Fruit fly (Drosophila melanogaster) Kc167 (cell line): Measurements from ENCODE around the gene MESR6.

Experiments used
- Myc ChIP-seq: fragments of >200 bp; optimal IDR thresholded peaks from 2 replicates; lab custom pipeline; 2017; ENCODE audit warnings: missing external identifiers
- Sin3A ChIP-seq: fragments of >200 bp; optimal IDR thresholded peaks from 2 replicates; lab custom pipeline; 2018; ENCODE audit warnings: missing external identifiers
- h ChIP-seq: fragments of >200 bp; optimal IDR thresholded peaks from 3 replicates; lab custom pipeline; 2018; ENCODE audit warnings: missing external identifiers
- insv ChIP-seq: fragments of >200 bp; optimal IDR thresholded peaks from 3 replicates; lab custom pipeline; 2018; ENCODE audit warnings: missing external identifiers
- psq ChIP-seq: fragments of >200 bp; optimal IDR thresholded peaks from 2 replicates; lab custom pipeline; 2017; ENCODE audit warnings: missing external identifiers
- ttk ChIP-seq: sonication (Bioruptor generic); optimal IDR thresholded peaks from 2 replicates; lab custom pipeline; 2017; ENCODE audit warnings: missing external identifiers

MESR6 gene

DNA sequence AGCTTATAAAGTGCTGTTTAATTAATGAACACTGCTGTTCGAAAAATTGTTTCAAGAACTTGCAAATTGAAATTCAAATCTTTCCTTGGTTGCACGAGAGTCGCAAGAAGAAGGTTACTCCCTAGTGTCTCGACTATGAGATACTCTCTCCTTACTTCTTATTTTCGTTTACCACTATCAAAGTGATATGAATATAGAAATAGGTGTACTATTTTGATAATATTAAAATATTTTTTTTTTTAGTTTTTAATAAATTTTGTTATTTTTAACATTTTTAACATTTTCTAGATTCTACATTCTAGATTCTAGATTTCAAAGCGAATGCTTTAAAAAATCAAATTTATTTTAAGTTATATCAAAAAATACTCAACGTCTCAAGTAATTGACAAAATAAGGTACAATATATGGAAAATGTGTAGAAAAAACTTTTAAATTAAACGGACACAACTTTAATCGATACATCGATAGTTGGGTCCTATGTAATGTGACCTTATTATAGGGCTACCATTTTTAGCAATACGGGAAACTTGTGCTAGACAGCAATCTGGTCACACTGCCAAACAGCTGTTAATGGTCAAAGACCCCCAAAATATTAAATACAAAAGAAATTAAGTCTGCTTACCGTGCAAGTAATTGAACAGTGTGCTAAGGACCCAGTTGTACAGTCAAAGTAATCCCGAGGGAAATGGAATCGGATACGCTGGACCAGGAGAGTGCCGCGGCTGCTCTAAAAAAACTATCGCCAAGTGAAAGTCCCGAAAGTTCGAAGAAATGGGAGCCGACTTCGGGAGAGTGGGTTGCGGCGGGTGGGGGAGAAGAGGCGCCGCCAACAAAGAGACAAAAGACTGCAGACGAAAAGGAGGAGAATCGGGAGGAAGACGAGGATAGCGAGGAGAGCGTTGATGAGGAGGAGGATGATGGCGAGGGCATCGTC is at the start of gene MESR6:
MESR6 (plus strand) TSS at position 546 of the 934 bp plus-strand sequence.
- TF ChIP-seq h (lab: Kevin White, UChicago) (no peak), Myc (lab: Kevin White, UChicago) (no peak), ttk (lab: Kevin White, UChicago) (no peak), Sin3A (no peak), insv (lab: Kevin White, UChicago) (no peak), psq (lab: Kevin White, UChicago) (no peak)

DNA sequence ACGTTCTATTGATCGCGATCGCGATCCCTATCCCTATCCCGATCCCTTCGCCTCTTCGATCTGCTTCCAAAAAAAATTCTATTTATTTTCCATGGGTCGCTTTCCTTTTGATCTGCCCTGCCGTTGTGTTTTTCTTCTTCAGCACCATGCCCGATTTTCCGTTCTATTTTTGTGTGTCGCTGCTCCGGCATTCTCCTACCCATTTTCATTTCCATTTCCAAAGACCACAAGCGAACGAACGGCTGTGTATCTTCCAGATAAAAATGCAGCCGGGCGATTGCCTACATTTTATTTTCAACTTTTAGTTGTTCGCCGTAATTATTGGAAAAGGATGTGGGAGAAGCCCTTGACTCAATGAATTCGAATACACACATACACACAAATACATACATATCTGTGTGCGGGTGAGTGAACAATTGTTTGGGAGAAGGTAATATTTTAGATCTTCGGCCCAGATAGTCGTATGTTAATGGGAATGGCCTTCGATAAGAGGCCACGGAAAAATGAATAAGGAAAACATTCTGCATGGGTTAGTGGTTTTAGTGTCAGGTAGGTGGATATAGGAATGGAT is 48.9 kb upstream of the MESR6 start:
- TF ChIP-seq psq (lab: Kevin White, UChicago) (no peak), ttk (lab: Kevin White, UChicago) (no peak), Myc (lab: Kevin White, UChicago) (no peak), h (lab: Kevin White, UChicago) (no peak), insv (lab: Kevin White, UChicago) (no peak), Sin3A (no peak)

DNA sequence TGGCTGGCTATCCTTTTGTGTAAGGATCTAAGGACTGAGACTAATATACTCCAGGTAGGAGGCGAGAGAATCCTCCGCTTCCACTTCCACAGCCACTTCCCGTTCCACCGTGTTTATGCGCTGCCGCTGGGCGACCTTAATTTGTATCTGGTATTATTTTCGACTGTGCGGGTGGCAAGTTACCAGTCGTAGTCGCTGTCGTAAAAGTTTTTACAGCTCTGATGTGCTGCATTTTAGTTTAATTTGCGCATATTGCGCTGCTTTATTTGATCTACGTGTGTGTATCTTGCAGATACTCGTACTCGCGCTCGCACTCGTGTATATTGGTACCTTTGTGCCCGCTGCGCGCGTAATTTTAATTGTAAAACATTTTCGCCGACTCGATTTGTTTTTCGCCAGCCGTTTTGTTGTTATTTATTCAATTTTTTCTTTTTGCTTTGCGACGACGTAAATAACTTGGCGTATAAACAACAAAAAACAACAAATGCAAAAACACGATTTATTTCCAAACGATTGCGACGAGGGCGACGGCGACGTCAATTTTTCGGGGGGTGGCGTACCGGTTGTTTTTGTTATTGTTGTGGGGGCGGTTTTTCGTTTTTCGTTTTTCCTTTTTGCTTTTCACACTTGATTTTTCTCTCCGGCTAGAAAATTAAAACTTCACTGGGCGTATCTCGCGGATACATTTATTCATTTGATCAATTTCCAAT is 47.7 kb upstream of the MESR6 start:
- no peak for TF ChIP-seq psq (lab: Kevin White, UChicago)
- no peak for TF ChIP-seq insv (lab: Kevin White, UChicago)
- no peak for TF ChIP-seq Myc (lab: Kevin White, UChicago)
- no peak for TF ChIP-seq Sin3A
- TF ChIP-seq h (lab: Kevin White, UChicago), result no peak
- TF ChIP-seq ttk (lab: Kevin White, UChicago), result no peak

DNA sequence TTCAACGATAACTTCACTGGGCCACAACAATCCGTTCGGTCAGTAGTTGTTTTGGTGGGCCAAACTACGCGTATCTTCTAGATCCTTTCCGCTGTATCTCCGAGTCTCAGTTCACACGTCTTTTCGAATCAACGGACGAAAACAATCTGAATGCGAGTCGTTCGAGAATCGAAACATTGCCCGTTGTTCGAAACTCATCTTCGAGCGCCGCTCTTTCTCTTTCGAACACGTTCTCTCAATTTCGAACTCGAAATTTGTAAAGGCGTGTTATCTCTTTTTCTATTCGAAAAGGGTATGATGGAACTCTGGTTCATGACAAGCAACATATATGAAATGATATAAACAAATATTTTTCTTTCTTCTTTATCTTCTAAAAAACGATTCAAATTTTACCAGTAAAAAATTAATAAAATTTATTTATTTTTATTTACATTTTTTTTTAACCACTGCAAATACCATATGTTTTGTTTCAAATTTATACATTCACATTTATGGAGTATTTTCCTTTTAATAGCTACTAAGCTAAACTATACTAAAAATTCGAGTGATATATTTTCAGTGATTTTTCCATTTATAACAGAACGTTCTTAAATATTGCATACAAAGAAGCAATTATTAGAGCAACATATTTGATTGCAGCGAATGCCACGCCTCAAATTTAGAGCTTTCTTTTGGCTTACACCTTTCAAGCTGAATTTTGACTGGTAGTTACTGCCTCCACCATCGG is 47.0 kb upstream of the MESR6 start, which contains the start of gene nkd:
nkd (minus strand) TSS at position 151 of the 727 bp plus-strand sequence.
- TF ChIP-seq Sin3A (no peak), Myc (lab: Kevin White, UChicago) (no peak), h (lab: Kevin White, UChicago) (no peak), psq (lab: Kevin White, UChicago) (no peak), ttk (lab: Kevin White, UChicago) (no peak), insv (lab: Kevin White, UChicago) (no peak)

DNA sequence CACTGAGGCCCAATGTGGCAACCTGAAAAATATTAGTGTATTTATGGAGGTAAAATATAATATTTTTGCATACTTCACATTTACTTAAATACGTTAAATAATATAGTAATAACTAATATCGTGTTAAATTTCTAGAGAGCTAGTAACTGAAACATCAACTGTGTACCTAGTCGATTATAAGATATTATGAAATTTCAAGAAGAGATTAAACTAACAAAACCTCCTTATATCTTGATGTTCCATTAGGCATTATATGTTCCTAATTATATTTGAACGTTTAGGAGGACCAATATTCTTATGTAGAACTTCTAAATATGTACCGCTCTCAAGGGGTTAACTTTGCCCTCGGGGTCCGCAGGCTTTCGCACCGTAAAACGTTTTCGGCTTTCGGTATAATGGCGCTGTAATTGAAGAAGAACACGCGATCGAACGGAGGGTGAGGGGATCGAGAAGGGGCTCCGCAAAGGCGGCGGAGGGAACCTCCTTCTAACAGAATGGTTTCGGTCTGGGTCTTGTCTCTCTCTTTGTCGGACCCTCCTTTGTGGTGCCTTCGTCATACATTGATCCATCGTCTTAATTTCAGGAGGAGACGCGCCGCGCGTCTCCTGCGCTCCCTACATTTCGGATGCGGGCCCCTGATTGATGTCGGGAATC is 46.0 kb upstream of the MESR6 start:
- no peak for TF ChIP-seq h (lab: Kevin White, UChicago)
- TF ChIP-seq Myc (lab: Kevin White, UChicago), result no peak
- no peak for TF ChIP-seq ttk (lab: Kevin White, UChicago)
- TF ChIP-seq insv (lab: Kevin White, UChicago), result no peak
- no peak for TF ChIP-seq Sin3A
- no peak for TF ChIP-seq psq (lab: Kevin White, UChicago)

DNA sequence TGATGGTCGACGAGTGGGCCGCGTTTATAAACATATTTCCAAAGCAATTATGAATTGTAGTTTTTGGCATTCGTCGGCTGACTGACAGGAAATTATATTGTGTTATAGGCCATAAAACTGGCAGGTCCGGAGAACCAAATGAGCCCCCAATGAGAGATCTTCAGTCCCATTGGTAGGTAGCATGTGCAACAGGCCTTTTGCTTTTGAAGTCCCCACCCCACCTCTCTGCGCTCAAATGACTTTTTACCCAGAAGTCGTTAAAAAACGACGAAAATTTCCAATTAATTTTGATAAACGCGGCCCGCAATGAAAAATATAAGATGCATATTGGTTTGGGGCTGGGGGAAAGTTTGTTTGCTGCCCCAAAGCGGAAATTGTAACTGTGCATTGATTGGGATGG is 44.2 kb upstream of the MESR6 start:
- TF ChIP-seq h (lab: Kevin White, UChicago) (no peak), insv (lab: Kevin White, UChicago) (no peak), psq (lab: Kevin White, UChicago) (no peak), ttk (lab: Kevin White, UChicago) (no peak), Myc (lab: Kevin White, UChicago) (no peak), Sin3A (no peak)

DNA sequence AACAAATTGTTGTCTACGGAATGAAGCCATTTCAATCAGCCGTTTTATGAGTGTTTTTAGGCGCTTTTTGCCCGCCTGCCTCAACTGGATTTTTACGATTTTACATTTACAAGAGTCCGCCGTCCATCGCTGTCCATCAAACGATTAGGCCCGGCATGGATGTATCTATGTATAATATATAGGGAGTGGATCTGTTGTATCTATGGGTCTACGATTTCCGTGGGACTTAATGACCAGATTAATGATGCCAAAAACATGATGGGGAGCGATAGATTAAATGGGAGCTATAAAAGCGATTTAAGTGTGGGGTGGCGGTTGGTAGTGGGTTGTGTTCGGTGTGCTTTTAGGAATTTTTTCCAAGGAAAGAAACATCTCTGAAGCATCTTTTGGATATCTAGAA is 43.7 kb upstream of the MESR6 start:
- TF ChIP-seq Myc (lab: Kevin White, UChicago), result no peak
- TF ChIP-seq ttk (lab: Kevin White, UChicago), result no peak
- no peak for TF ChIP-seq h (lab: Kevin White, UChicago)
- no peak for TF ChIP-seq psq (lab: Kevin White, UChicago)
- no peak for TF ChIP-seq insv (lab: Kevin White, UChicago)
- TF ChIP-seq Sin3A, result no peak

DNA sequence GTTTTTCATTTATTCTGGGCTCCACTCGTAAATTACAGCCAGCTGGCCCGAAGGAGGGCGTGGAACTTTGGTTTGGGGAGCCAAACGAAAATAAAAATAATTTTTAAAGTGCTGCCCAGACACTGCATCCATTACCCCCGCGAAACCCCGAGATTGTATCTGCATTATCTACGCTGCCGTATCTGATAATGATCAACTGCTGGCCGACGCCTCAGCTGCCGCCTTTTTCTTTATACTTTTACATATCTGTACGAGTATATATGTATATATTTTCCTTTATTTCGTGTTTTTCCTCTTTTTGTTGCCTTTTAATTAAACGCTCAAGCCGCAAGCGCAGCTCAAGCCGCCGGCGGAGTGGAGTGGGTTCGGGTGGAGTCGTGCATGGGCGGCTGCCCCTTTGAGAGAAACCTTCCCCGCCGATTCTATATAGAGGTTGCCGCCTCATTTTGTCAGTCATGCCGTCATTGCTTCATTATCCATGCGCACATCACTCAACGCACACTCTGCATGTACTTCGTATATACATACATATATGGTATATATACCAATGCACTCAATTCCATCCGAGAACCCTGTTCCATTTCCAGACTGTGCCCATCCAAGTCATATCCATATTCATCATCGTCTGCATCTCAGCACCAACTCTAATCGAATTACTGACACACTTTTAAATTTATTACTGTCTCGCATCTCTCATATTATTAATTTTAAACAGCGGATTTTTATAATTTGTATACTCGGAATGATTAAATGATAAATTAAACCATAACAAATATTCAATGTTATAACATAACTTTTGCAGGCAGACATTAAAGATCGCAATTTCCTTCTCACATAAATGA is 42.6 kb upstream of the MESR6 start:
- TF ChIP-seq Myc (lab: Kevin White, UChicago) (no peak), h (lab: Kevin White, UChicago) (no peak)

DNA sequence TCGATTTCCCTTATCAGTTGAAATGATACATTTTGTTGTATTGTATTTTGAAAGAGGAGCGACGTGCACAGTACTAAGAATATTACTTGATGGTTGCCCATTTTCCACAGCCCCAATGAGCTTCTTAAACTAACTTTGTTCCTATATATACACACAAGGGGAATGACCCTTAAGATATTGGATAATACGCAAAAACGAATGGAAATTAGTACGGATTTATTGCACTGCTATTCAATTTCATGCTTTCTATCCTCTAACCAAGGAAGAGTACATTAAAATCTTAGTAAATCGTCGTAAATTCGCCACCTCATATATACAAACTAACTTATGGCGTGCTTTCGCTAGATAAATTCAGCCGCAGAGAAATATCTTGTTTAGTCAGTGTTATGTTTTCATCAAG is 40.5 kb upstream of the MESR6 start, which contains the start of gene Acp76A:
Acp76A (minus strand) TSS at position 101 of the 400 bp plus-strand sequence.
- TF ChIP-seq psq (lab: Kevin White, UChicago) (no peak), h (lab: Kevin White, UChicago) (no peak), insv (lab: Kevin White, UChicago) (no peak), Myc (lab: Kevin White, UChicago) (no peak), Sin3A (no peak), ttk (lab: Kevin White, UChicago) (no peak)
